Fruit fly (Drosophila melanogaster) whole organism, embryonic: ENCODE results near the gene Ac78C.

Experiments used
- B-H2 ChIP-seq: fragments of 200-800 bp; sonication (Bioruptor generic); optimal IDR thresholded peaks from 2 replicates; lab custom pipeline; 2018; ENCODE audit warnings: missing biosample characterization, mild to moderate bottlenecking, missing genetic modification characterization
- CG10431 ChIP-seq: fragments of 200-800 bp; sonication (Bioruptor generic); optimal IDR thresholded peaks from 3 replicates; lab custom pipeline; 2018; ENCODE audit warnings: missing biosample characterization, mild to moderate bottlenecking, missing genetic modification characterization
- CG10462 ChIP-seq: fragments of 200-800 bp; sonication (Bioruptor generic); optimal IDR thresholded peaks from 2 replicates; lab custom pipeline; 2016; ENCODE audit warnings: missing biosample characterization, missing genetic modification characterization
- CG11093 ChIP-seq: fragments of 200-800 bp; sonication (Bioruptor generic); IDR thresholded peaks from 3 replicates; pipeline ENCODE4 v1.3.6; 2022; ENCODE audit warnings: missing biosample characterization, missing genetic modification characterization
- CG11695 ChIP-seq: fragments of 200-800 bp; sonication (Bioruptor generic); IDR thresholded peaks from 3 replicates; pipeline ENCODE4 v1.3.6; 2022; ENCODE audit warnings: missing biosample characterization, missing genetic modification characterization
- CG11723 ChIP-seq: fragments of 200-800 bp; sonication (Bioruptor generic); optimal IDR thresholded peaks from 2 replicates; lab custom pipeline; 2017; ENCODE audit warnings: missing biosample characterization, mild to moderate bottlenecking, missing genetic modification characterization
- CG12299 ChIP-seq: fragments of 200-800 bp; sonication (Bioruptor generic); optimal IDR thresholded peaks from 2 replicates; lab custom pipeline; 2018; ENCODE audit warnings: missing biosample characterization, mild to moderate bottlenecking, missing genetic modification characterization
- CG1233 ChIP-seq: fragments of 200-800 bp; sonication (Bioruptor generic); optimal IDR thresholded peaks from 4 replicates; lab custom pipeline; 2018; ENCODE audit warnings: missing biosample characterization, mild to moderate bottlenecking, missing genetic modification characterization
- CG12391 ChIP-seq: fragments of 200-800 bp; sonication (Bioruptor generic); optimal IDR thresholded peaks from 3 replicates; lab custom pipeline; 2018; ENCODE audit warnings: missing biosample characterization, mild to moderate bottlenecking, missing genetic modification characterization, moderate library complexity
- CG12744 ChIP-seq: fragments of 200-800 bp; sonication (Bioruptor generic); optimal IDR thresholded peaks from 2 replicates; lab custom pipeline; 2016; ENCODE audit warnings: missing biosample characterization, missing genetic modification characterization
- CG12942 ChIP-seq: fragments of 200-800 bp; sonication (Bioruptor generic); optimal IDR thresholded peaks from 3 replicates; lab custom pipeline; 2016; ENCODE audit warnings: missing biosample characterization, missing genetic modification characterization
- CG14014 ChIP-seq: fragments of 200-800 bp; sonication (Bioruptor generic); IDR thresholded peaks from 2 replicates; pipeline ENCODE4 v1.3.6; 2022; ENCODE audit warnings: missing biosample characterization, missing genetic modification characterization
- CG15514 ChIP-seq: fragments of 200-800 bp; sonication (Bioruptor generic); optimal IDR thresholded peaks from 3 replicates; lab custom pipeline; 2017; ENCODE audit warnings: missing biosample characterization, missing genetic modification characterization, mild to moderate bottlenecking, moderate library complexity, missing genetic modification reagents
- CG1647 ChIP-seq: fragments of 200-800 bp; sonication (Bioruptor generic); optimal IDR thresholded peaks from 3 replicates; lab custom pipeline; 2016; ENCODE audit warnings: missing biosample characterization, missing genetic modification characterization
- CG17186 ChIP-seq: fragments of 200-800 bp; sonication (Bioruptor generic); optimal IDR thresholded peaks from 3 replicates; lab custom pipeline; 2017; ENCODE audit warnings: missing biosample characterization, missing genetic modification reagents, missing genetic modification characterization
- CG17568 ChIP-seq: fragments of 200-800 bp; sonication (Bioruptor generic); optimal IDR thresholded peaks from 2 replicates; lab custom pipeline; 2018; ENCODE audit warnings: missing biosample characterization, mild to moderate bottlenecking, missing genetic modification characterization, moderate library complexity
- CG1792 ChIP-seq: fragments of 200-800 bp; sonication (Bioruptor generic); optimal IDR thresholded peaks from 2 replicates; lab custom pipeline; 2016; ENCODE audit warnings: missing biosample characterization, missing genetic modification characterization
- CG3726 ChIP-seq: fragments of 200-800 bp; sonication (Bioruptor generic); IDR thresholded peaks from 3 replicates; pipeline ENCODE4, ENCODE4 v1.3.6; 2022; ENCODE audit warnings: missing biosample characterization, missing genetic modification characterization
- CG3838 ChIP-seq: fragments of 200-800 bp; sonication (Bioruptor generic); optimal IDR thresholded peaks from 3 replicates; lab custom pipeline; 2016; ENCODE audit warnings: missing biosample characterization, missing genetic modification characterization
- CG4854 ChIP-seq: fragments of 200-800 bp; sonication (Bioruptor generic); optimal IDR thresholded peaks from 2 replicates; lab custom pipeline; 2016; ENCODE audit warnings: missing biosample characterization, missing genetic modification characterization, inconsistent platforms
- CG5180 ChIP-seq: fragments of 200-800 bp; sonication (Bioruptor generic); optimal IDR thresholded peaks from 3 replicates; lab custom pipeline; 2017; ENCODE audit warnings: missing biosample characterization, missing genetic modification characterization, mild to moderate bottlenecking, moderate library complexity, missing genetic modification reagents
- CTCF ChIP-seq: fragments of 200-800 bp; sonication (Bioruptor generic); optimal IDR thresholded peaks from 2 replicates; lab custom pipeline; 2017; ENCODE audit warnings: missing biosample characterization, mild to moderate bottlenecking, missing genetic modification characterization, moderate library complexity
- E2f1 ChIP-seq: fragments of 200-800 bp; sonication (Bioruptor generic); IDR thresholded peaks from 2 replicates; pipeline ENCODE4 v1.3.6; 2022; ENCODE audit warnings: missing biosample characterization, missing genetic modification characterization
- NC2α ChIP-seq: fragments of 200-800 bp; sonication (Bioruptor generic); optimal IDR thresholded peaks from 2 replicates; lab custom pipeline; 2016; ENCODE audit warnings: missing biosample characterization, missing genetic modification characterization
- NK7.1 ChIP-seq: fragments of 200-800 bp; sonication (Bioruptor generic); optimal IDR thresholded peaks from 3 replicates; lab custom pipeline; 2016; ENCODE audit warnings: missing biosample characterization, missing genetic modification characterization
- Nf-YC ChIP-seq: fragments of 200-800 bp; optimal IDR thresholded peaks from 3 replicates; lab custom pipeline; 2019; ENCODE audit warnings: missing biosample characterization, mild to moderate bottlenecking, missing genetic modification characterization, moderate library complexity
- Optix ChIP-seq: fragments of 200-800 bp; sonication (Bioruptor generic); IDR thresholded peaks from 3 replicates; pipeline ENCODE4 v1.3.6; 2022; ENCODE audit warnings: missing biosample characterization, missing genetic modification characterization
- Sin3A ChIP-seq: fragments of >200 bp; optimal IDR thresholded peaks from 2 replicates; lab custom pipeline; 2018
- Sox100B ChIP-seq: fragments of 200-800 bp; sonication (Bioruptor generic); optimal IDR thresholded peaks from 3 replicates; lab custom pipeline; 2018; ENCODE audit warnings: missing biosample characterization, mild to moderate bottlenecking, missing genetic modification characterization
- Ssrp ChIP-seq: fragments of 200-800 bp; sonication (Bioruptor generic); optimal IDR thresholded peaks from 2 replicates; lab custom pipeline; 2018; ENCODE audit warnings: missing biosample characterization, mild to moderate bottlenecking, missing genetic modification characterization, moderate library complexity
- Tbp ChIP-seq: fragments of >200 bp; optimal IDR thresholded peaks from 2 replicates; lab custom pipeline; 2018; ENCODE audit warnings: missing biosample characterization, missing genetic modification characterization
- ase ChIP-seq: fragments of 200-800 bp; sonication (Bioruptor generic); IDR thresholded peaks from 3 replicates; pipeline ENCODE4 v1.3.6; 2022; ENCODE audit warnings: missing biosample characterization, missing genetic modification characterization
- bbx ChIP-seq: fragments of 200-800 bp; sonication (Bioruptor generic); IDR thresholded peaks from 2 replicates; pipeline ENCODE4 v1.3.6; 2022; ENCODE audit warnings: missing biosample characterization, missing genetic modification characterization; ENCODE audit not compliant: partially characterized antibody
- danr ChIP-seq: fragments of 200-800 bp; sonication (Bioruptor generic); IDR thresholded peaks from 2 replicates; pipeline ENCODE4 v1.3.6; 2022; ENCODE audit warnings: missing biosample characterization, missing genetic modification characterization
- grn ChIP-seq: fragments of 200-800 bp; sonication (Bioruptor generic); optimal IDR thresholded peaks from 3 replicates; lab custom pipeline; 2017; ENCODE audit warnings: missing biosample characterization, missing genetic modification characterization
- hkb ChIP-seq, 2 experiments: fragments of 200-800 bp in 1 of 2; fragments of >200 bp in 1 of 2; sonication (Bioruptor generic) in 1 of 2; IDR thresholded peaks in 1 of 2; optimal IDR thresholded peaks in 1 of 2; 2 replicates each; pipeline versions ENCODE4 v1.3.6 to Lab custom; 2017 to 2022; ENCODE audit warnings: missing biosample characterization in 1 of 2, missing genetic modification characterization in 1 of 2
- lilli ChIP-seq: fragments of 200-800 bp; sonication (Bioruptor generic); optimal IDR thresholded peaks from 3 replicates; lab custom pipeline; 2016; ENCODE audit warnings: missing biosample characterization, missing genetic modification characterization
- mirr ChIP-seq: fragments of 200-800 bp; sonication (Bioruptor generic); optimal IDR thresholded peaks from 3 replicates; lab custom pipeline; 2018; ENCODE audit warnings: missing biosample characterization, mild to moderate bottlenecking, missing genetic modification characterization
- nerfin-2 ChIP-seq: fragments of 200-800 bp; sonication (Bioruptor generic); IDR thresholded peaks from 2 replicates; pipeline ENCODE4 v1.3.6; 2022; ENCODE audit warnings: missing biosample characterization, missing genetic modification characterization; ENCODE audit not compliant: partially characterized antibody
- org-1 ChIP-seq: fragments of 200-800 bp; sonication (Bioruptor generic); optimal IDR thresholded peaks from 2 replicates; lab custom pipeline; 2017; ENCODE audit warnings: missing biosample characterization, missing genetic modification characterization
- pfk ChIP-seq: fragments of 200-800 bp; sonication (Bioruptor generic); optimal IDR thresholded peaks from 2 replicates; lab custom pipeline; 2018; ENCODE audit warnings: missing biosample characterization, mild to moderate bottlenecking, missing genetic modification characterization, moderate library complexity
- scrt ChIP-seq: fragments of 200-800 bp; sonication (Bioruptor generic); optimal IDR thresholded peaks from 2 replicates; lab custom pipeline; 2018; ENCODE audit warnings: missing biosample characterization, mild to moderate bottlenecking, missing genetic modification characterization, moderate library complexity
- sd ChIP-seq: fragments of 200-800 bp; sonication (Bioruptor generic); optimal IDR thresholded peaks from 3 replicates; lab custom pipeline; 2018; ENCODE audit warnings: missing biosample characterization, mild to moderate bottlenecking, missing genetic modification characterization, moderate library complexity
- sim ChIP-seq: fragments of 200-800 bp; sonication (Bioruptor generic); IDR thresholded peaks from 2 replicates; pipeline ENCODE4 v1.3.6; 2022; ENCODE audit warnings: missing biosample characterization, missing genetic modification characterization
- slp2 ChIP-seq: fragments of 200-800 bp; sonication (Bioruptor generic); optimal IDR thresholded peaks from 2 replicates; lab custom pipeline; 2016; ENCODE audit warnings: missing biosample characterization, missing genetic modification characterization
- sqz ChIP-seq: fragments of 200-800 bp; sonication (Bioruptor generic); optimal IDR thresholded peaks from 3 replicates; lab custom pipeline; 2018; ENCODE audit warnings: missing biosample characterization, mild to moderate bottlenecking, missing genetic modification characterization
- sug ChIP-seq: fragments of 200-800 bp; optimal IDR thresholded peaks from 2 replicates; lab custom pipeline; 2019; ENCODE audit warnings: missing biosample characterization, mild to moderate bottlenecking, missing genetic modification characterization, moderate library complexity
- tio ChIP-seq: fragments of 200-800 bp; sonication (Bioruptor generic); optimal IDR thresholded peaks from 2 replicates; lab custom pipeline; 2017; ENCODE audit warnings: missing biosample characterization, missing genetic modification characterization, inconsistent platforms
- ttk ChIP-seq: fragments of 200-800 bp; sonication (Bioruptor generic); IDR thresholded peaks from 2 replicates; pipeline ENCODE4 v2.1.2; 2022; ENCODE audit warnings: missing biosample characterization, missing genetic modification characterization
- wek ChIP-seq: fragments of 200-800 bp; sonication (Bioruptor generic); optimal IDR thresholded peaks from 3 replicates; lab custom pipeline; 2018; ENCODE audit warnings: missing biosample characterization, mild to moderate bottlenecking, missing genetic modification characterization, moderate library complexity
- wor ChIP-seq: fragments of 200-800 bp; sonication (Bioruptor generic); IDR thresholded peaks from 2 replicates; pipeline ENCODE4 v1.3.6; 2022; ENCODE audit warnings: missing biosample characterization, missing genetic modification characterization

The Ac78C gene

DNA sequence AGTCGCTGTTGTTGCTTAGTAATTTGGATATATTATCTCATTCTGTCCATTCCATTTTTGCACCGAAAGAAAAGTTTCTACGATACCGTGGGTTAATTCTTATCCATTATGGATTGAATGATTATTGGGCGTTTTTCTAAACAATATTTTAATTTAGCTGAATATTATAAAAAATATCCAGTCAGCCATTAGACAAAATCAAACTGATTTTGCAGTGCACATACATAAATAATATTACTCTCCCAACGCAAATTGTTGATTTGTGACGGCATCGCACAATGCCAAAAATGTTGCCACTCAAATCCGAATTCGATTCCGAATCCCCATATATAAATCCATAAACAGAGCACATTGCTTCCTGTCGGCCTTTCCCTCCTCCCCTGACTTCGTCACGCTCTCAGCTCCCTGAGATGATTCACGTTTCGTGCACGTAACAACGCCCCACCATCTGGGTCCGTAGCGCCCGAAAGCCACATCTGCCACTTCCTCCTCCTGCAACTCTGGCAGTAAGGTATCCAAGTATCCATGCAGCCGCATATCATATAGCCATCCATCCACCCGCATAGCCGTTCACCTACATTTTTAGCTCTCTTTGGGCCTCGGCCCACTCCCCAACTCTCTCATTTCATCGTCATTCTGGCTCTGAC is 5.3 kb upstream of the Ac78C start (continued):
- TF ChIP-seq sug (tag; lab: Kevin White, UChicago) (peak; percentile 24), NC2α (GFP tag; lab: Kevin White, UChicago) (no peak), sd (tag; lab: Kevin White, UChicago) (peak; percentile 77), wek (GFP tag; lab: Kevin White, UChicago) (no peak), CG3838 (GFP tag; lab: Kevin White, UChicago) (no peak), CG11723 (GFP tag; lab: Kevin White, UChicago) (no peak), nerfin-2 (GFP tag; lab: Robert Waterston, UW) (no peak), CG11093 (GFP tag; lab: Robert Waterston, UW) (no peak), Nf-YC (peak; percentile 4), slp2 (GFP tag; lab: Kevin White, UChicago) (no peak), NK7.1 (GFP tag; lab: Kevin White, UChicago) (peak; percentile 29), CG10462 (GFP tag; lab: Kevin White, UChicago) (no peak), B-H2 (GFP tag; lab: Kevin White, UChicago) (peak; percentile 5), CG4854 (GFP tag; lab: Kevin White, UChicago) (peak; percentile 28), CG14014 (peak; percentile 80), sim (GFP tag; lab: Robert Waterston, UW) (no peak), Optix (GFP tag; lab: Robert Waterston, UW) (no peak), hkb (optimal IDR thresholded peaks at IDR 0.05; lab: Kevin White, UChicago) (no peak), hkb (GFP tag; IDR thresholded peaks at IDR 0.05; lab: Robert Waterston, UW) (peak; percentile 66), CG17186 (no peak), CG12391 (tag; lab: Kevin White, UChicago) (peak; percentile 68), CG12299 (tag; lab: Kevin White, UChicago) (peak; percentile 16), ase (GFP tag; lab: Robert Waterston, UW) (0 out of 3 replicates have a peak, but pooled peaks have one; percentile 5), CG1792 (GFP tag; lab: Kevin White, UChicago) (peak; percentile 8), Sin3A (no peak), CG1647 (GFP tag; lab: Kevin White, UChicago) (no peak), scrt (GFP tag; lab: Kevin White, UChicago) (peak; percentile 57), CG5180 (GFP tag; lab: Kevin White, UChicago) (no peak), lilli (GFP tag; lab: Kevin White, UChicago) (peak; percentile 80), pfk (GFP tag; lab: Kevin White, UChicago) (no peak), CG1233 (GFP tag; lab: Kevin White, UChicago) (peak; percentile 29), Sox100B (GFP tag; lab: Kevin White, UChicago) (no peak), mirr (GFP tag; lab: Kevin White, UChicago) (no peak), sqz (GFP tag; lab: Kevin White, UChicago) (no peak), grn (GFP tag; lab: Kevin White, UChicago) (no peak), CG10431 (GFP tag; lab: Kevin White, UChicago) (no peak), CG12942 (peak; percentile 33), CG11695 (peak; percentile 79; the same call in 2 of the 3 replicates), CG15514 (GFP tag; lab: Kevin White, UChicago) (peak; percentile 65), Tbp (GFP tag; lab: Kevin White, UChicago) (no peak), danr (GFP tag; lab: Robert Waterston, UW) (no peak), CG17568 (GFP tag; lab: Kevin White, UChicago) (no peak), org-1 (peak; percentile 32), Ssrp (tag; lab: Kevin White, UChicago) (peak; percentile 12), wor (GFP tag; lab: Robert Waterston, UW) (no peak), CTCF (GFP tag; lab: Kevin White, UChicago) (no peak), CG3726 (GFP tag; lab: Robert Waterston, UW) (0 out of 3 replicates have a peak, but pooled peaks have one; percentile 18), CG12744 (GFP tag; lab: Kevin White, UChicago) (peak; percentile 55), ttk (GFP tag; lab: Robert Waterston, UW) (peak; percentile 49; the same call in 1 of the 2 replicates), tio (GFP tag; lab: Kevin White, UChicago) (peak; percentile 62), bbx (GFP tag; lab: Robert Waterston, UW) (no peak), E2f1 (peak; percentile 68)
